Worm (Caenorhabditis elegans) whole organism, young adult: Measurements from ENCODE around the gene Y69A2AR.24.

Experiments
- F37B4.10 ChIP-seq: fragments of 200-800 bp; sonication (Bioruptor generic); IDR thresholded peaks from 2 replicates; pipeline ENCODE4 v1.3.6; 2022; ENCODE audit warnings: missing genetic modification characterization, missing compliant biosample characterization
- T26A5.8 ChIP-seq: sonication (generic microtip); optimal IDR thresholded peaks from 2 replicates; lab custom pipeline; 2016; ENCODE audit warnings: missing genetic modification characterization, missing compliant biosample characterization
- attf-5 ChIP-seq: fragments of 200-800 bp; sonication (Bioruptor generic); optimal IDR thresholded peaks from 2 replicates; lab custom pipeline; 2018; ENCODE audit warnings: mild to moderate bottlenecking, missing genetic modification characterization, missing compliant biosample characterization
- madf-3 ChIP-seq: fragments of 200-800 bp; sonication (Bioruptor generic); IDR thresholded peaks from 2 replicates; pipeline ENCODE4 v1.3.6; 2022; ENCODE audit warnings: missing genetic modification reagents, missing genetic modification characterization, missing compliant biosample characterization
- mcd-1 ChIP-seq: fragments of 200-800 bp; sonication (Bioruptor generic); IDR thresholded peaks from 2 replicates; pipeline ENCODE4 v1.3.6; 2022; ENCODE audit warnings: missing genetic modification reagents, missing genetic modification characterization, missing compliant biosample characterization
- mes-4 ChIP-seq: sonication (generic microtip); optimal IDR thresholded peaks from 2 replicates; lab custom pipeline; 2016; ENCODE audit warnings: missing genotype, missing genetic modification characterization, missing compliant biosample characterization
- snpc-4 ChIP-seq, 5 experiments: fragments of 150-350 bp in 1 of 5; sonication (generic microtip) in 4 of 5; optimal IDR thresholded peaks; 2 replicates each; lab custom pipeline; 2014 to 2018; ENCODE audit warnings: missing genetic modification characterization in 5 of 5, missing biosample characterization in 3 of 5, antibody characterized with exemption in 2 of 5, mild to moderate bottlenecking in 2 of 5, missing compliant biosample characterization in 2 of 5, missing genotype in 2 of 5, moderate library complexity in 2 of 5, missing genetic modification reagents in 1 of 5
- unc-130 ChIP-seq: sonication (generic microtip); optimal IDR thresholded peaks from 2 replicates; lab custom pipeline; 2016; ENCODE audit warnings: missing genetic modification reagents, missing genetic modification characterization, missing compliant biosample characterization
- ztf-28 ChIP-seq: fragments of 200-800 bp; sonication (Bioruptor generic); IDR thresholded peaks from 2 replicates; pipeline ENCODE4 v1.3.6; 2022; ENCODE audit warnings: missing genetic modification reagents, missing genetic modification characterization, missing compliant biosample characterization

- no peak for TF ChIP-seq madf-3 (GFP tag; lab: Robert Waterston, UW)
- TF ChIP-seq attf-5 (GFP tag; lab: Kevin White, UChicago): no peak
- no peak for TF ChIP-seq T26A5.8 (tag; lab: Kevin White, UChicago)
- no peak for TF ChIP-seq ztf-28 (GFP tag; lab: Robert Waterston, UW)
- no peak for TF ChIP-seq snpc-4 (GFP tag; optimal IDR thresholded peaks at IDR 0.05; lab: Kevin White, UChicago)
- TF ChIP-seq snpc-4 (tag; optimal IDR thresholded peaks at IDR 0.05; lab: Kevin White, UChicago): no peak
- TF ChIP-seq unc-130 (GFP tag; lab: Kevin White, UChicago): no peak
- TF ChIP-seq mcd-1: no peak
- TF ChIP-seq F37B4.10 (GFP tag; lab: Robert Waterston, UW): no peak
- no peak for TF ChIP-seq mes-4 (tag; lab: Kevin White, UChicago)
These were observed 11.6 kb downstream of the Y69A2AR.24 start for ce11 chrIV:2552276-2552675.
